Fruit fly (Drosophila melanogaster) whole organism, prepupa: Measurements from ENCODE around the gene CG32073.
A peak's percentile ranks its signal among the peaks of the same experiment; 100 is the strongest.
"Not testable (repeated sequence)": the region's sequence is repeated elsewhere in the genome, so short reads cannot be mapped to it uniquely, and the experiment has no call there.

Experiments used
- CG11762 ChIP-seq: fragments of 200-800 bp; sonication (Bioruptor generic); optimal IDR thresholded peaks from 3 replicates; lab custom pipeline; 2016; ENCODE audit warnings: missing biosample characterization, missing genetic modification characterization; ENCODE audit not compliant: insufficient read depth
- CG1621 ChIP-seq: fragments of 200-800 bp; sonication (Bioruptor generic); optimal IDR thresholded peaks from 3 replicates; lab custom pipeline; 2018; ENCODE audit warnings: missing biosample characterization, mild to moderate bottlenecking, missing genetic modification characterization
- CG3032 ChIP-seq: fragments of 200-800 bp; optimal IDR thresholded peaks from 2 replicates; lab custom pipeline; 2019; ENCODE audit warnings: missing biosample characterization, mild to moderate bottlenecking, missing genetic modification characterization, moderate library complexity
- CG34406 ChIP-seq: fragments of 200-800 bp; sonication (Bioruptor generic); optimal IDR thresholded peaks from 3 replicates; lab custom pipeline; 2016; ENCODE audit warnings: missing biosample characterization, missing genetic modification characterization
- CG3919 ChIP-seq: fragments of 200-800 bp; sonication (Bioruptor generic); optimal IDR thresholded peaks from 3 replicates; lab custom pipeline; 2016; ENCODE audit warnings: missing biosample characterization, missing genetic modification characterization
- CG4318 ChIP-seq: fragments of 200-800 bp; sonication (Bioruptor generic); optimal IDR thresholded peaks from 3 replicates; lab custom pipeline; 2017; ENCODE audit warnings: missing biosample characterization, mild to moderate bottlenecking, missing genetic modification characterization
- CG6163 ChIP-seq: fragments of 200-800 bp; sonication (Bioruptor generic); IDR thresholded peaks from 3 replicates; pipeline ENCODE4 v1.3.6; 2022; ENCODE audit warnings: missing biosample characterization, missing genetic modification characterization
- CG6276 ChIP-seq: fragments of 200-800 bp; sonication (Bioruptor generic); optimal IDR thresholded peaks from 2 replicates; lab custom pipeline; 2017; ENCODE audit warnings: missing biosample characterization, mild to moderate bottlenecking, missing genetic modification characterization
- CG6792 ChIP-seq: fragments of 200-800 bp; sonication (Bioruptor generic); optimal IDR thresholded peaks from 3 replicates; lab custom pipeline; 2016; ENCODE audit warnings: missing biosample characterization, missing genetic modification characterization
- CG6808 ChIP-seq: fragments of 200-800 bp; sonication (Bioruptor generic); optimal IDR thresholded peaks from 3 replicates; lab custom pipeline; 2017; ENCODE audit warnings: missing biosample characterization, missing genetic modification characterization, mild to moderate bottlenecking, moderate library complexity, missing genetic modification reagents
- CG6854 ChIP-seq: fragments of 200-800 bp; sonication (Bioruptor generic); optimal IDR thresholded peaks from 2 replicates; lab custom pipeline; 2017; ENCODE audit warnings: missing biosample characterization, mild to moderate bottlenecking, missing genetic modification characterization
- CG8119 ChIP-seq: fragments of 200-800 bp; sonication (Bioruptor generic); IDR thresholded peaks from 3 replicates; pipeline ENCODE4 v1.3.6; 2022; ENCODE audit warnings: missing biosample characterization, missing genetic modification characterization
- CG8319 ChIP-seq: fragments of 200-800 bp; sonication (Bioruptor generic); optimal IDR thresholded peaks from 3 replicates; lab custom pipeline; 2016; ENCODE audit warnings: missing biosample characterization, missing genetic modification characterization
- Eip78C ChIP-seq: fragments of 200-800 bp; sonication (Bioruptor generic); peaks from one replicate; lab custom pipeline; 2016; ENCODE audit warnings: missing biosample characterization, missing genetic modification characterization
- Ets21C ChIP-seq: fragments of 200-800 bp; sonication (Bioruptor generic); optimal IDR thresholded peaks from 3 replicates; lab custom pipeline; 2016; ENCODE audit warnings: missing biosample characterization, missing genetic modification characterization
- Gug ChIP-seq: fragments of 200-800 bp; sonication (Bioruptor generic); IDR thresholded peaks from 2 replicates; pipeline ENCODE4 v1.3.6; 2022; ENCODE audit warnings: missing biosample characterization, missing genetic modification characterization
- Hr38 ChIP-seq: sonication (Bioruptor generic); optimal IDR thresholded peaks from 2 replicates; lab custom pipeline; 2016; ENCODE audit warnings: missing biosample characterization, missing genetic modification characterization
- Hr39 ChIP-seq: fragments of 200-800 bp; sonication (Bioruptor generic); optimal IDR thresholded peaks from 2 replicates; lab custom pipeline; 2016; ENCODE audit warnings: missing biosample characterization, missing genetic modification characterization
- Hr4 ChIP-seq: fragments of 200-800 bp; sonication (Bioruptor generic); optimal IDR thresholded peaks from 3 replicates; lab custom pipeline; 2016; ENCODE audit warnings: missing biosample characterization, missing genetic modification characterization
- Met ChIP-seq: fragments of 200-800 bp; sonication (Bioruptor generic); optimal IDR thresholded peaks from 3 replicates; lab custom pipeline; 2016; ENCODE audit warnings: missing biosample characterization, missing genetic modification characterization
- OdsH ChIP-seq: fragments of 200-800 bp; sonication (Bioruptor generic); optimal IDR thresholded peaks from 3 replicates; lab custom pipeline; 2016; ENCODE audit warnings: missing biosample characterization, missing genetic modification characterization
- Smox ChIP-seq: fragments of 200-800 bp; sonication (Bioruptor generic); optimal IDR thresholded peaks from 3 replicates; lab custom pipeline; 2016; ENCODE audit warnings: missing biosample characterization, missing genetic modification characterization
- Sox102F ChIP-seq: fragments of 200-800 bp; sonication (Bioruptor generic); optimal IDR thresholded peaks from 2 replicates; lab custom pipeline; 2016; ENCODE audit warnings: missing biosample characterization, mild to moderate bottlenecking, missing genetic modification characterization
- Sox14 ChIP-seq: fragments of 200-800 bp; sonication (Bioruptor generic); optimal IDR thresholded peaks from 3 replicates; lab custom pipeline; 2016; ENCODE audit warnings: missing biosample characterization, missing genetic modification characterization
- Sox15 ChIP-seq: fragments of 200-800 bp; sonication (Bioruptor generic); optimal IDR thresholded peaks from 3 replicates; lab custom pipeline; 2016; ENCODE audit warnings: missing biosample characterization, missing genetic modification characterization
- achi ChIP-seq: fragments of 200-800 bp; sonication (Bioruptor generic); optimal IDR thresholded peaks from 3 replicates; lab custom pipeline; 2016; ENCODE audit warnings: missing biosample characterization, missing genetic modification characterization
- cyc ChIP-seq: fragments of 200-800 bp; sonication (Bioruptor generic); optimal IDR thresholded peaks from 3 replicates; lab custom pipeline; 2016; ENCODE audit warnings: missing biosample characterization, missing genetic modification characterization
- dac ChIP-seq: fragments of 200-800 bp; sonication (Bioruptor generic); optimal IDR thresholded peaks from 2 replicates; lab custom pipeline; 2017; ENCODE audit warnings: missing biosample characterization, mild to moderate bottlenecking, missing genetic modification characterization
- esn ChIP-seq: fragments of 200-800 bp; sonication (Bioruptor generic); optimal IDR thresholded peaks from 2 replicates; lab custom pipeline; 2016; ENCODE audit warnings: missing biosample characterization, mild to moderate bottlenecking, missing genetic modification characterization, moderate library complexity
- fd59A ChIP-seq: fragments of 200-800 bp; sonication (Bioruptor generic); optimal IDR thresholded peaks from 2 replicates; lab custom pipeline; 2017; ENCODE audit warnings: missing biosample characterization, mild to moderate bottlenecking, missing genetic modification characterization, missing genetic modification reagents
- fd85E ChIP-seq: fragments of 200-800 bp; sonication (Bioruptor generic); optimal IDR thresholded peaks from 3 replicates; lab custom pipeline; 2016; ENCODE audit warnings: missing biosample characterization, missing genetic modification characterization
- fkh ChIP-seq: fragments of 200-800 bp; sonication (Bioruptor generic); optimal IDR thresholded peaks from 3 replicates; lab custom pipeline; 2017; ENCODE audit warnings: missing biosample characterization, mild to moderate bottlenecking, missing genetic modification characterization, moderate library complexity
- net ChIP-seq: fragments of 200-800 bp; sonication (Bioruptor generic); optimal IDR thresholded peaks from 3 replicates; lab custom pipeline; 2016; ENCODE audit warnings: missing biosample characterization, missing genetic modification characterization
- ss ChIP-seq, 2 experiments: fragments of 200-800 bp; sonication (Bioruptor generic); optimal IDR thresholded peaks; 2 replicates in 1 of 2; 3 replicates in 1 of 2; lab custom pipeline; 2017 to 2018; ENCODE audit warnings: mild to moderate bottlenecking in 2 of 2, missing biosample characterization in 2 of 2, missing genetic modification characterization in 2 of 2, moderate library complexity in 1 of 2
- svp ChIP-seq: fragments of 200-800 bp; sonication (Bioruptor generic); peaks from one replicate; lab custom pipeline; 2016; ENCODE audit warnings: missing biosample characterization, missing genetic modification characterization
- topi ChIP-seq: fragments of 200-800 bp; sonication (Bioruptor generic); optimal IDR thresholded peaks from 3 replicates; lab custom pipeline; 2016; ENCODE audit warnings: missing biosample characterization, missing genetic modification characterization
- vri ChIP-seq: fragments of 200-800 bp; sonication (Bioruptor generic); optimal IDR thresholded peaks from 3 replicates; lab custom pipeline; 2016; ENCODE audit warnings: missing biosample characterization, mild to moderate bottlenecking, missing genetic modification characterization

The CG32073 gene

DNA sequence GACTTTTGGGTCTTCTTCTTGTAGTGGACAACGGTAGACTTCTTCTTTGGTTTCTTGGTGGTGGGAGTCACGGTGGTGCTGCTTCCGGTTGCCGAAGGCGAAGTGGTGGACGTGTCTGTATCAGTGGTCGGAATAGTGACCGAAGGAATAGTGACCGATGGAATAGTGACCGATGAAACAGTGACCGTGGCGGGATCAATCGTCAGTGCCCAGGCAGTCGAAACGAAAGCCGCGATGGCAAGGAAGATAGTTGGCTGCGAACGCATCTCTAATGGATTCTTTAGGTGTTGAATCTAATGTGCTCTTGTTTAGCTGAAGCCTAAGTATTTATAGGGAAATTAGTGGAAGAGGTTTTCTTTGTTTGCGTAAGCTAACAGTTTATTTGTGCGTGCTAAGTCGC is 24.7 kb upstream of the CG32073 start, which contains the start of gene CG32074:
Gene CG32074 (minus strand): TSS at position 268 of the 400 bp plus-strand sequence.
- TF ChIP-seq dac, CG6792, achi (GFP tag; lab: Kevin White, UChicago): not testable (repeated sequence)
- TF ChIP-seq, all 60 proteins: peak for 0; not testable (repeated sequence) for 60

DNA sequence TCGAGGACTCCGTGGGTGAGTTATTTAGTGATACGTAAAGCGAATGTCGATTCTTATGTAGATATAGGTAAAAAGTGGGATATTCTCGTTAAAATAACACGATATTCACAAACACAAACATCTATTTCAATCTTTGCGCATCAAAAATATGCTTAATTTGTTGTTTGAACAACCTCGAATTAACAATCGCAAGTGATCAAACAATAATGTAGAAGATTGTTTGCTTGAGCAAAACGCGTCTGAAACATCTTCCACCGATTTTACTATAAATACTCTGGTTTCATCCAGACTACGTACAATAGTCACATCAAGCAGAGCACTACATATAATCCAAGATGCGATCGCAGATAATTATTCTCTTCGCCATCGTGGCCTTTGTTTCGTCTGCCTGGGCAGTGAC is 23.2 kb upstream of the CG32073 start, which contains the start of gene nol:
Gene nol (plus strand): TSS at position 301 of the 400 bp plus-strand sequence.
- TF ChIP-seq Sox14 (GFP tag; lab: Kevin White, UChicago): no peak
- TF ChIP-seq achi (GFP tag; lab: Kevin White, UChicago): no peak
- no peak for TF ChIP-seq fkh (GFP tag; lab: Kevin White, UChicago)
- TF ChIP-seq cyc (GFP tag; lab: Kevin White, UChicago): no peak
- no peak for TF ChIP-seq Sox15 (GFP tag; lab: Kevin White, UChicago)
- no peak for TF ChIP-seq CG3919 (GFP tag; lab: Kevin White, UChicago)
- TF ChIP-seq OdsH (GFP tag; lab: Kevin White, UChicago): no peak
- no peak for TF ChIP-seq Sox102F
- TF ChIP-seq Smox (GFP tag; lab: Kevin White, UChicago): no peak
- TF ChIP-seq Hr4: no peak
- TF ChIP-seq esn: no peak

DNA sequence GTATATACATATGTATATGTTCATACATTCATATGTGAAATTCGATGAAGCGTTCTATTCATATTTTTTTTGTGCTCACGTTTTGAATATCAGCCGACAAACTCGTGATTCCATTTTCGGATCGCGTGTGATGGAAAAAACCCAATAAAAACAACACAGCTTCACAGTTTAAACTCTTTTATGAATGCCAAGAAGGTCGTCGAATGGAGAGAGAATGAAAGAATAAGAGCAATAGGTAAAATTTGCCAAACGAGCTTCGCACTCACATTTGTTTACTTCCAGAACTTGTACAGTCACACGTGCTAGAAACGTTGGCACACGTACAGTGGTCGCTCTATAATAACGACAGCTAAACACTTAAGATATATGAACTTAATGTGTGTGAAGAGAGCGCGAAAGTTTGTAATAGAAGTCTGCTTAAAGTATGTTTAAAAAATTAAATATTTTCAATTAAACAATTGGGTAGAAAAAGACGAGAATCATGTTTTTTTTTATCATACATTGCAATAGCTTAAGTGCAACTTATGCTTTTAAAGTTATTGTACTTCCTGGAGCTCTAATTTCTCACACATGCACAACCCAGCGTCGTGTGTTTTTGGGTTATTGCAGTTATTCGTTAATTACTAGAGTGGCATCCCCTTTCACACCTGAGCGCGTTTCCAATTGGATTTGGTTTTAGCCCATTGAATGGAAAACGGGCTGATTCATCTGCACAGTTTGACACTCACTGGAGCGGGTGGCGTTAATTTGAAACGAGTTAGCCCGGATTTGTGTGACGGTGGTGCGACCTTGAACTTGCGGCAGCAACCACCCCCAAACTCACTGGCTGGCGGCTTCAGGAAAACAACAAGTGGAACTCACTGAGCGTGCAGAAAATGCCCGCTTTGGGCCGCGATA is 18.5 kb upstream of the CG32073 start:
- TF ChIP-seq topi (GFP tag; lab: Kevin White, UChicago) (no peak), Gug (no peak), CG1621 (tag; lab: Kevin White, UChicago) (no peak), fkh (GFP tag; lab: Kevin White, UChicago) (peak; percentile 8), Hr38 (no peak), CG34406 (GFP tag; lab: Kevin White, UChicago) (no peak), fd59A (GFP tag; lab: Kevin White, UChicago) (no peak), CG8119 (GFP tag; lab: Robert Waterston, UW) (no peak)

DNA sequence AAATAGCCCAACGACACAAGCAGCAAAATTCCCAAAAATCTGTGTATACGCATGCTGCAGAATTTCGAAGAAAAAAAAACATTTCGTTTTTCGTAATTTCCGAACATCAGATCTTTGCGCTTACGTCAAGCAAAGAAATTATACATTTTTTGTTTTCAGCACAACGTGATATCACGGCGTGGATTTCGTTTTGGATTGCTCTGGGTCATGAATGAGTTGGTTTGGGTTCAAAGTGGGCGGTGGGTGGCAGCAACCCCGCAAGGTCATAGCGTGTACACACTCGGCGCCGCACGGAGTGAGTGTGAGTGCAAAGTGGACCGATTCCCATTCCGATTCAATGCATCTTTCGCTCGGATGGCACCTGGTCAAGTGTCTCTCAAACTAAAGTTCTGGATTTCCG is 17.5 kb upstream of the CG32073 start:
- TF ChIP-seq svp (peak; percentile 88), ss (GFP tag; optimal IDR thresholded peaks at IDR 0.05; lab: Kevin White, UChicago) (no peak)

DNA sequence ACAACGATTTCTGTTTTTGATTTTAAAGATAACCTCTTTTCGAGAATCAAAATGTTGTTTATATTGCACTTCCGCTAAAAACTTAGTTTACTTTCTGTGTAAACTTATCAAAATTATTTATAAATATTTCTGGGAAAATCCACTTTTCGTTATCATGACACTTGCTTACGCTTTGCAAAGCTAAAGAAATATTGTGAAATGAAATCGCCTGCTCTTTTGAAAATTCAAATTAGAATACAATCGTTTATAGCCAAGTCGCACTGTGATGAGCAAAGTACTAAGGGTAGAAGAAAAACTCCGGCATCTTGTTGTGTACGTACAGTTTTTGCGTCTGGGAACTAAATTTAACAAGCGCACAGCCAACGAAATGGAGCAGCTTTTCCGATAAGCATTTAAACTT is 17.1 kb upstream of the CG32073 start:
- TF ChIP-seq Met (GFP tag; lab: Kevin White, UChicago) (peak; percentile 15), CG1621 (tag; lab: Kevin White, UChicago) (no peak), Eip78C (GFP tag; lab: Kevin White, UChicago) (peak; percentile 77), CG34406 (GFP tag; lab: Kevin White, UChicago) (no peak), Hr4 (peak; percentile 43)

DNA sequence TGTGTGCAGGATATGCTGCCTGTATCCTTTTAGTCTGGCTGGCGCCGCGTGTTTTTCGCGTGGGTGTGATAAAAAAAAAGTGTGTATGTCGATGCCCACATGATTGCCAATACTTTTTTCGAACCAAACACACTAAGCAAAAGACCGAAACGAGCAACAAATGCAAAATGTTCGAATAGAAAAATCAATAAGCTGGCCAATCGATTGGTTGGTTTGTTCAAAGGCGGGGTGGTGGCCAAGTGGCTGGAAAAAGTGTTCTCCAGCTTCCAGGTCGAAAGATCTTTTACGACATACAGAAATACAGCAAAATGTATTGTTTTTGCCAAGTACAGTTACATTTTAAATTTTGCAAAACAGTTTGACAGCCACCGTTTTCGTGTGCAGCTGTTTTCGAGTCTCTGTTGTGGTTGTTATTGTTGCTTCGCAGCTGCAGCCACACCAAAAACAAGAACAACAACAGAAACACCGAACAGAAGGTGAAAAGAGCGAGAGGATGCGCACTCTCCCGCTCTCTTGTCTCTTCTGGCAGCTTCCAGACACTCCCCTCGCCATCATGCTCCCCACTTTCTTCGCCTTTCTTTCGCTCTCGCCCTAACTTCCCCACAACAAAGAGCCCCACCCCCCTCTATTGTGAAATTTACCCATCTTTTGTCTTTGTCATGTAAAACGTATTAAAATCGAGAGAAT is 16.4 kb upstream of the CG32073 start:
- TF ChIP-seq net (GFP tag; lab: Kevin White, UChicago) (no peak), svp (peak; percentile 84), Hr39 (no peak), CG6808 (GFP tag; lab: Kevin White, UChicago) (no peak), ss (GFP tag; optimal IDR thresholded peaks at IDR 0.05; lab: Kevin White, UChicago) (peak; percentile 16 to 20), Sox14 (GFP tag; lab: Kevin White, UChicago) (peak; percentile 88), achi (GFP tag; lab: Kevin White, UChicago) (no peak), CG4318 (no peak), CG3032 (tag; lab: Kevin White, UChicago) (no peak), fd85E (GFP tag; lab: Kevin White, UChicago) (no peak), CG8319 (GFP tag; lab: Kevin White, UChicago) (no peak), OdsH (GFP tag; lab: Kevin White, UChicago) (no peak), CG6163 (GFP tag; lab: Robert Waterston, UW) (peak; percentile 39; the same call in 1 of the 3 replicates), CG1621 (tag; lab: Kevin White, UChicago) (no peak), CG6854 (GFP tag; lab: Kevin White, UChicago) (peak; percentile 16), fd59A (GFP tag; lab: Kevin White, UChicago) (no peak), Eip78C (GFP tag; lab: Kevin White, UChicago) (no peak), Ets21C (GFP tag; lab: Kevin White, UChicago) (no peak), Hr4 (no peak), CG6276 (no peak), vri (GFP tag; lab: Kevin White, UChicago) (no peak), fkh (GFP tag; lab: Kevin White, UChicago) (no peak), CG11762 (GFP tag; lab: Kevin White, UChicago) (no peak)
